Fruit fly (Drosophila melanogaster): ENCODE data around the gene Cals.

Gene Cals

DNA sequence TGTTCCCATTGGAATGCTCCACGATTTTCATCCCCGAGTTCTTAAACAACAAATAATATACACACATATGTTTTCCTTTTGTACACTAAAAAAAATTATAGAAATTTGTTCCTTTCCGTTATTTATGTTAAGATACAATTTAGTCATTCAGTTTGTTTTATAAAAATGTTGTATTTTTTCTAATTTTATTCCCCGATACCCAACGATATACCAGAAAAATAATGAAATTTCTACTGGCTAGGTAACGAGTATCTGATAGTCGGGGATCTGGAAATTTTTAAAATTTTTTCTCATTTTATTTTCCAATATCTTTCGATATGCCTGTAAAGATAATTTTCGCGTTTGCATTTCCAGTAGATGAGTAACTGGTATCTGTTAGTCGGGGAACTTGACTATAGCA, 29.7 kb downstream of the Cals start (continued):
- TF ChIP-seq CG30403 (GFP tag; optimal IDR thresholded peaks at IDR 0.05) (peak; percentile 5), gem (tag; optimal IDR thresholded peaks at IDR 0.05) (peak; percentile 52), zf30C (GFP tag; optimal IDR thresholded peaks at IDR 0.05) (peak; percentile 53), Atf-2 (GFP tag; optimal IDR thresholded peaks at IDR 0.05) (no peak)

DNA sequence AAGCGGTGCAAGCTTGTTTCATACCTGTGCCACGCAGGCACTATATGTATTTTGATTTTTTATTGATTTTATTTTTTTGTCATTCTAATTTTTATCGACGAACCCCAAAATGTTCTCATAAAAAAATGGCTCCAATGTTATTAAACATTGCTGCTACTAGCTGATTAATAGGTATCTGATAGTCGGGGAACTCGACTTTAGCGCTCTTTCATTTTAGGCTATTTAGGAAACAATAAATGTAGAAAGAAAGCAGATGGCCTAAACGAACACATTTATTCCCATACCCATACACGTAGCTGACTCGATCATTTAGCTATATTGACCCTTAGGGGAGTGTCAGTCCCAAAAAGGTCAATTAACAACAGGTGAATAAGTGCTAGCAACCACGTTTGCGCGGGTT, 32.9 kb downstream of the Cals start:
- TF ChIP-seq pum (GFP tag; optimal IDR thresholded peaks at IDR 0.05) (no peak), CG8944 (GFP tag; optimal IDR thresholded peaks at IDR 0.05) (no peak), CG2889 (GFP tag; IDR thresholded peaks at IDR 0.05) (no peak), Vsx1 (GFP tag; optimal IDR thresholded peaks at IDR 0.05) (no peak), Kr (GFP tag; optimal IDR thresholded peaks at IDR 0.05) (no peak), HLH4C (GFP tag; IDR thresholded peaks at IDR 0.05; ENCODE audit: partially characterized antibody) (peak; percentile 67), Atf6 (GFP tag; IDR thresholded peaks at IDR 0.05) (no peak), sim (GFP tag; IDR thresholded peaks at IDR 0.05) (no peak), CG1233 (GFP tag; optimal IDR thresholded peaks at IDR 0.05) (no peak), dimm (GFP tag; IDR thresholded peaks at IDR 0.05) (no peak), cato (GFP tag; optimal IDR thresholded peaks at IDR 0.05; ENCODE audit: borderline replicate concordance) (no peak), CG9215 (GFP tag; IDR thresholded peaks at IDR 0.05) (no peak), Dll (GFP tag; IDR thresholded peaks at IDR 0.05; ENCODE audit: partially characterized antibody) (0 out of 4 replicates have a peak, but pooled peaks have one; percentile 18), fd96Cb (tag; optimal IDR thresholded peaks at IDR 0.05) (no peak), CG3847 (GFP tag; IDR thresholded peaks at IDR 0.05) (no peak), zfh1 (GFP tag; IDR thresholded peaks at IDR 0.05) (no peak), nerfin-2 (GFP tag; IDR thresholded peaks at IDR 0.05; ENCODE audit: partially characterized antibody) (peak; percentile 26; the same call in 1 of the 2 replicates), CG18011 (GFP tag; optimal IDR thresholded peaks at IDR 0.05) (no peak), exex (tag; optimal IDR thresholded peaks at IDR 0.05) (no peak), CG11695 (GFP tag; IDR thresholded peaks at IDR 0.05) (no peak), grn (GFP tag; optimal IDR thresholded peaks at IDR 0.05) (no peak), CG32532 (GFP tag; IDR thresholded peaks at IDR 0.05) (no peak), CG14860 (GFP tag; IDR thresholded peaks at IDR 0.05; ENCODE audit: partially characterized antibody) (peak; percentile 63; the same call in 1 of the 3 replicates), Dfd (GFP tag; optimal IDR thresholded peaks at IDR 0.05) (no peak), CG8388 (GFP tag; optimal IDR thresholded peaks at IDR 0.05) (no peak), sob (GFP tag; IDR thresholded peaks at IDR 0.05) (no peak), CG8281 (tag; optimal IDR thresholded peaks at IDR 0.05) (no peak), CG2129 (GFP tag; IDR thresholded peaks at IDR 0.05; ENCODE audit: partially characterized antibody) (no peak), CG6765 (GFP tag; optimal IDR thresholded peaks at IDR 0.05) (no peak), salm (tag; optimal IDR thresholded peaks at IDR 0.05) (no peak), CG17612 (GFP tag; IDR thresholded peaks at IDR 0.05) (no peak), pzg (GFP tag; optimal IDR thresholded peaks at IDR 0.05) (no peak), vfl (GFP tag; optimal IDR thresholded peaks at IDR 0.05) (no peak), Ets65A (GFP tag) (peak; percentile 21), CG4730 (GFP tag; IDR thresholded peaks at IDR 0.05) (no peak), Dek (tag; optimal IDR thresholded peaks at IDR 0.05) (no peak), CG2199 (GFP tag; IDR thresholded peaks at IDR 0.05) (peak; percentile 54; the same call in 1 of the 3 replicates), Drgx (GFP tag; IDR thresholded peaks at IDR 0.05) (no peak), CG10321 (GFP tag; IDR thresholded peaks at IDR 0.05) (no peak), zf30C (GFP tag; optimal IDR thresholded peaks at IDR 0.05) (no peak), dysf (GFP tag; IDR thresholded peaks at IDR 0.05) (no peak), CG2120 (GFP tag; optimal IDR thresholded peaks at IDR 0.05) (no peak), tna (GFP tag; IDR thresholded peaks at IDR 0.05; ENCODE audit: partially characterized antibody) (no peak), CG13624 (GFP tag; optimal IDR thresholded peaks at IDR 0.05) (no peak), CG18262 (tag; optimal IDR thresholded peaks at IDR 0.05) (no peak), slbo (GFP tag; IDR thresholded peaks at IDR 0.05) (no peak), HLH54F (GFP tag; optimal IDR thresholded peaks at IDR 0.05) (no peak)
